Fruit fly (Drosophila melanogaster) whole organism, embryonic: ENCODE data around the gene CG34451.

Experiments used
- Adf1 ChIP-seq: fragments of 200-800 bp; sonication (Bioruptor generic); IDR thresholded peaks from 2 replicates; pipeline ENCODE4 v1.3.6; 2022; ENCODE audit warnings: missing biosample characterization, missing genetic modification characterization
- Blimp-1 ChIP-seq: fragments of 200-800 bp; sonication (Bioruptor generic); optimal IDR thresholded peaks from 3 replicates; lab custom pipeline; 2018; ENCODE audit warnings: missing biosample characterization, missing genetic modification characterization, mild to moderate bottlenecking, moderate library complexity, missing genetic modification reagents
- CG10543 ChIP-seq: fragments of 200-800 bp; sonication (Bioruptor generic); optimal IDR thresholded peaks from 3 replicates; lab custom pipeline; 2017; ENCODE audit warnings: missing biosample characterization, mild to moderate bottlenecking, missing genetic modification characterization, moderate library complexity
- CG10654 ChIP-seq: fragments of 200-800 bp; sonication (Bioruptor generic); optimal IDR thresholded peaks from 2 replicates; lab custom pipeline; 2016; ENCODE audit warnings: missing biosample characterization, missing genetic modification characterization
- CG12942 ChIP-seq: fragments of 200-800 bp; sonication (Bioruptor generic); optimal IDR thresholded peaks from 3 replicates; lab custom pipeline; 2016; ENCODE audit warnings: missing biosample characterization, missing genetic modification characterization
- CG14965 ChIP-seq: fragments of 200-800 bp; sonication (Bioruptor generic); optimal IDR thresholded peaks from 2 replicates; lab custom pipeline; 2016; ENCODE audit warnings: missing biosample characterization, missing genetic modification characterization, borderline replicate concordance
- CG15011 ChIP-seq: fragments of 200-800 bp; sonication (Bioruptor generic); optimal IDR thresholded peaks from 3 replicates; lab custom pipeline; 2018; ENCODE audit warnings: missing biosample characterization, mild to moderate bottlenecking, missing genetic modification characterization
- CG17186 ChIP-seq: fragments of 200-800 bp; sonication (Bioruptor generic); optimal IDR thresholded peaks from 3 replicates; lab custom pipeline; 2017; ENCODE audit warnings: missing biosample characterization, missing genetic modification reagents, missing genetic modification characterization
- CG17361 ChIP-seq: fragments of 200-800 bp; sonication (Bioruptor generic); IDR thresholded peaks from 3 replicates; pipeline ENCODE4 v1.3.6; 2022; ENCODE audit warnings: missing biosample characterization, missing genetic modification characterization
- CG18619 ChIP-seq: fragments of 200-800 bp; sonication (Bioruptor generic); optimal IDR thresholded peaks from 3 replicates; lab custom pipeline; 2017; ENCODE audit warnings: missing biosample characterization, mild to moderate bottlenecking, missing genetic modification characterization
- CG2678 ChIP-seq: fragments of 200-800 bp; sonication (Bioruptor generic); optimal IDR thresholded peaks from 3 replicates; lab custom pipeline; 2019; ENCODE audit warnings: missing biosample characterization, mild to moderate bottlenecking, missing genetic modification characterization, moderate library complexity
- CG31388 ChIP-seq: fragments of 200-800 bp; sonication (Bioruptor generic); optimal IDR thresholded peaks from 2 replicates; lab custom pipeline; 2016; ENCODE audit warnings: missing biosample characterization, missing genetic modification characterization
- CG34376 ChIP-seq: fragments of 200-800 bp; sonication (Bioruptor generic); optimal IDR thresholded peaks from 2 replicates; lab custom pipeline; 2018; ENCODE audit warnings: missing biosample characterization, mild to moderate bottlenecking, missing genetic modification characterization
- CG4617 ChIP-seq: fragments of 200-800 bp; sonication (Bioruptor generic); optimal IDR thresholded peaks from 3 replicates; lab custom pipeline; 2016; ENCODE audit warnings: missing biosample characterization, missing genetic modification characterization, borderline replicate concordance
- CG7839 ChIP-seq: fragments of 200-800 bp; sonication (Bioruptor generic); optimal IDR thresholded peaks from 3 replicates; lab custom pipeline; 2018; ENCODE audit warnings: missing biosample characterization, mild to moderate bottlenecking, missing genetic modification characterization, moderate library complexity
- CG7987 ChIP-seq: fragments of 200-800 bp; sonication (Bioruptor generic); optimal IDR thresholded peaks from 2 replicates; lab custom pipeline; 2018; ENCODE audit warnings: missing biosample characterization, mild to moderate bottlenecking, missing genetic modification characterization, moderate library complexity
- CG8478 ChIP-seq: fragments of >200 bp; optimal IDR thresholded peaks from 2 replicates; lab custom pipeline; 2018
- CoRest ChIP-seq: fragments of 200-800 bp; sonication (Bioruptor generic); optimal IDR thresholded peaks from 3 replicates; lab custom pipeline; 2018; ENCODE audit warnings: missing biosample characterization, mild to moderate bottlenecking, missing genetic modification characterization, moderate library complexity
- D19B ChIP-seq: fragments of 200-800 bp; sonication (Bioruptor generic); optimal IDR thresholded peaks from 2 replicates; lab custom pipeline; 2017; ENCODE audit warnings: missing biosample characterization, mild to moderate bottlenecking, missing genetic modification characterization
- Elba2 ChIP-seq: fragments of 200-800 bp; sonication (Bioruptor generic); optimal IDR thresholded peaks from 3 replicates; lab custom pipeline; 2016; ENCODE audit warnings: missing biosample characterization, missing genetic modification characterization
- Fer1 ChIP-seq: fragments of 200-800 bp; sonication (Bioruptor generic); optimal IDR thresholded peaks from 2 replicates; lab custom pipeline; 2017; ENCODE audit warnings: missing biosample characterization, mild to moderate bottlenecking, missing genetic modification characterization
- Hmx ChIP-seq: fragments of 200-800 bp; sonication (Bioruptor generic); optimal IDR thresholded peaks from 2 replicates; lab custom pipeline; 2016; ENCODE audit warnings: missing biosample characterization, missing genetic modification characterization
- Hr3 ChIP-seq: fragments of 200-800 bp; sonication (Bioruptor generic); optimal IDR thresholded peaks from 3 replicates; lab custom pipeline; 2016; ENCODE audit warnings: missing biosample characterization, missing genetic modification characterization
- Kr ChIP-seq: fragments of 200-800 bp; sonication (Bioruptor generic); optimal IDR thresholded peaks from 2 replicates; lab custom pipeline; 2017; ENCODE audit warnings: missing biosample characterization, mild to moderate bottlenecking, missing genetic modification characterization
- Myb ChIP-seq: fragments of 200-800 bp; sonication (Bioruptor generic); optimal IDR thresholded peaks from 2 replicates; lab custom pipeline; 2016; ENCODE audit warnings: missing biosample characterization, missing genetic modification characterization
- Nf-YB ChIP-seq: fragments of 200-800 bp; sonication (Bioruptor generic); optimal IDR thresholded peaks from 3 replicates; lab custom pipeline; 2019; ENCODE audit warnings: missing biosample characterization, mild to moderate bottlenecking, missing genetic modification characterization, moderate library complexity
- Nf-YC ChIP-seq: fragments of 200-800 bp; optimal IDR thresholded peaks from 3 replicates; lab custom pipeline; 2019; ENCODE audit warnings: missing biosample characterization, mild to moderate bottlenecking, missing genetic modification characterization, moderate library complexity
- Sox100B ChIP-seq: fragments of 200-800 bp; sonication (Bioruptor generic); optimal IDR thresholded peaks from 3 replicates; lab custom pipeline; 2018; ENCODE audit warnings: missing biosample characterization, mild to moderate bottlenecking, missing genetic modification characterization
- Stat92E ChIP-seq, 3 experiments: fragments of >200 bp in 2 of 3; fragments of 200-800 bp in 1 of 3; sonication (Bioruptor generic) in 1 of 3; optimal IDR thresholded peaks; 2 replicates each; lab custom pipeline; 2017 to 2019; ENCODE audit warnings: missing biosample characterization in 3 of 3, missing genetic modification characterization in 3 of 3, mild to moderate bottlenecking in 1 of 3, moderate library complexity in 1 of 3
- ab ChIP-seq: fragments of 200-800 bp; sonication (Bioruptor generic); optimal IDR thresholded peaks from 2 replicates; lab custom pipeline; 2016; ENCODE audit warnings: missing biosample characterization, missing genetic modification characterization
- aop ChIP-seq: fragments of 200-800 bp; sonication (Bioruptor generic); IDR thresholded peaks from 2 replicates; pipeline ENCODE4 v1.3.6; 2022; ENCODE audit warnings: missing biosample characterization, missing genetic modification characterization
- ap ChIP-seq: fragments of 200-800 bp; sonication (Bioruptor generic); IDR thresholded peaks from 2 replicates; pipeline ENCODE4 v1.3.6; 2022; ENCODE audit warnings: missing biosample characterization, missing genetic modification characterization
- chif ChIP-seq, 2 experiments: fragments of 200-800 bp; sonication (Bioruptor generic); optimal IDR thresholded peaks; 3 replicates each; lab custom pipeline; 2016; ENCODE audit warnings: missing biosample characterization in 2 of 2, missing genetic modification characterization in 2 of 2
- dimm ChIP-seq: fragments of 200-800 bp; sonication (Bioruptor generic); IDR thresholded peaks from 2 replicates; pipeline ENCODE4 v1.3.6; 2022; ENCODE audit warnings: missing biosample characterization, missing genetic modification characterization
- dmrt99B ChIP-seq: fragments of 200-800 bp; sonication (Bioruptor generic); optimal IDR thresholded peaks from 2 replicates; lab custom pipeline; 2018; ENCODE audit warnings: missing biosample characterization, mild to moderate bottlenecking, missing genetic modification characterization, moderate library complexity
- en ChIP-seq: fragments of 200-800 bp; sonication (Bioruptor generic); optimal IDR thresholded peaks from 2 replicates; lab custom pipeline; 2016; ENCODE audit warnings: missing biosample characterization, missing genetic modification characterization
- hbn ChIP-seq: fragments of 200-800 bp; sonication (Bioruptor generic); IDR thresholded peaks from 2 replicates; pipeline ENCODE4 v1.3.6; 2022; ENCODE audit warnings: missing biosample characterization, missing genetic modification characterization; ENCODE audit not compliant: partially characterized antibody
- ken ChIP-seq: fragments of 200-800 bp; sonication (Bioruptor generic); IDR thresholded peaks from 3 replicates; pipeline ENCODE4 v1.3.6; 2022; ENCODE audit warnings: missing biosample characterization, missing genetic modification characterization
- lilli ChIP-seq: fragments of 200-800 bp; sonication (Bioruptor generic); optimal IDR thresholded peaks from 3 replicates; lab custom pipeline; 2016; ENCODE audit warnings: missing biosample characterization, missing genetic modification characterization
- odd ChIP-seq: fragments of 200-800 bp; sonication (Bioruptor generic); optimal IDR thresholded peaks from 2 replicates; lab custom pipeline; 2017; ENCODE audit warnings: missing biosample characterization, mild to moderate bottlenecking, missing genetic modification characterization
- phol ChIP-seq: fragments of 200-800 bp; sonication (Bioruptor generic); optimal IDR thresholded peaks from 3 replicates; lab custom pipeline; 2018; ENCODE audit warnings: missing biosample characterization, mild to moderate bottlenecking, missing genetic modification characterization, moderate library complexity
- pita ChIP-seq: fragments of 200-800 bp; sonication (Bioruptor generic); optimal IDR thresholded peaks from 2 replicates; lab custom pipeline; 2017; ENCODE audit warnings: missing biosample characterization, mild to moderate bottlenecking, missing genetic modification characterization
- repo ChIP-seq: fragments of 200-800 bp; sonication (Bioruptor generic); optimal IDR thresholded peaks from 2 replicates; lab custom pipeline; 2016; ENCODE audit warnings: missing biosample characterization, missing genetic modification characterization
- sens ChIP-seq: fragments of 200-800 bp; sonication (Bioruptor generic); peaks from one replicate; lab custom pipeline; 2016; ENCODE audit warnings: missing biosample characterization, missing genetic modification characterization
- sima ChIP-seq: fragments of 200-800 bp; sonication (Bioruptor generic); optimal IDR thresholded peaks from 2 replicates; lab custom pipeline; 2016; ENCODE audit warnings: missing biosample characterization, missing genetic modification characterization
- sr ChIP-seq: fragments of 200-800 bp; sonication (Bioruptor generic); IDR thresholded peaks from 3 replicates; pipeline ENCODE4 v1.3.6; 2022; ENCODE audit warnings: missing biosample characterization, missing genetic modification characterization
- trh ChIP-seq: fragments of 200-800 bp; sonication (Bioruptor generic); optimal IDR thresholded peaks from 2 replicates; lab custom pipeline; 2016; ENCODE audit warnings: missing biosample characterization, missing genetic modification characterization
- twi ChIP-seq: fragments of 200-800 bp; optimal IDR thresholded peaks from 2 replicates; lab custom pipeline; 2019; ENCODE audit warnings: missing biosample characterization, mild to moderate bottlenecking, missing genetic modification characterization, moderate library complexity
- vfl ChIP-seq: fragments of 200-800 bp; sonication (Bioruptor generic); optimal IDR thresholded peaks from 2 replicates; lab custom pipeline; 2016; ENCODE audit warnings: missing biosample characterization, missing genetic modification characterization
- wdn ChIP-seq: fragments of 200-800 bp; sonication (Bioruptor generic); IDR thresholded peaks from 2 replicates; pipeline ENCODE4 v1.3.6; 2022; ENCODE audit warnings: missing biosample characterization, missing genetic modification characterization
- zfh1 ChIP-seq: fragments of 200-800 bp; sonication (Bioruptor generic); IDR thresholded peaks from 3 replicates; pipeline ENCODE4 v1.3.6; 2022; ENCODE audit warnings: missing biosample characterization, missing genetic modification characterization

The CG34451 gene

DNA sequence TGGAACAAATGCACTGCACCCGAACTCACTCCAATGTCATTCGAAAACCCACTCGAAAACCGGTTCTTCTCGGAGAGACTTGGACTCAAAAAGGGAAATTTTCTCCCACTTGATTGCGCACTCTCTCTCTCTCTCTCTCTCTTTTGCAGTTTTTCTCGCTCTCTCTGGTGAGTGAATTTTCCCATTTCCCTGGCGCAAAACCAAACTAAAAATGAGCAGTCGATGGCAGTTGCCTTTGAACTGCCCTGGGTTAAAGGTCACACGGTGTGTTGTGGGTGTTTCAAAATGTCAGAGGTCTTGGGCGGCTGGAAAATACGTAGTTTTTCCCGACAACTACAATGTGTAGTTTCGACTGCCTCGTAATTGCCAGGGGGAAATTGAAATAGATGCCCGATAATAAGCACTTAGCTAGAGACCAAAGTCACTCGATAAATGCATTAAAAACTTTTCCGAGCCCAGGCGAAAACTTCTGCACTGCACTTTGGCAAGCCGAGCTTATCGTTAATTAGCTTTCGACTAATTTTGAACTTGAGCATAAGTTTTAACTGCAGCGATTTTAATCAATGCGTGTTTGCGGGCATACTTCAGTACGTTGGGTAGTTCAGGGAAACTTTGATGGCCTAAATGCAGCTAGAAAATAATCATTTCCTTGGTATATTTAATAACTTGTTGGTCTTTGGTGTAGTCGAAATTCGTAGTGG is 37.6 kb upstream of the CG34451 start (continued):
- TF ChIP-seq CG10543 (GFP tag; lab: Kevin White, UChicago) (no peak), repo (no peak), sima (GFP tag; lab: Kevin White, UChicago) (no peak), CG18619 (GFP tag; lab: Kevin White, UChicago) (no peak), CG31388 (no peak), Hmx (GFP tag; lab: Kevin White, UChicago) (no peak), pita (no peak), CG2678 (tag; lab: Kevin White, UChicago) (peak; percentile 0), dmrt99B (tag; lab: Kevin White, UChicago) (no peak), Elba2 (GFP tag; lab: Kevin White, UChicago) (no peak), Sox100B (GFP tag; lab: Kevin White, UChicago) (no peak), CG7839 (no peak), en (GFP tag; lab: Kevin White, UChicago) (no peak), ab (no peak), CG15011 (GFP tag; lab: Kevin White, UChicago) (no peak), sr (0 out of 3 replicates have a peak, but pooled peaks have one; percentile 43), twi (tag; lab: Kevin White, UChicago) (peak; percentile 8), sens (GFP tag; lab: Kevin White, UChicago) (peak; percentile 85), D19B (GFP tag; lab: Kevin White, UChicago) (no peak), Adf1 (GFP tag; lab: Robert Waterston, UW) (no peak), CG12942 (GFP tag; lab: Kevin White, UChicago) (no peak), CG8478 (lab: Kevin White, UChicago) (no peak), Stat92E (GFP tag; optimal IDR thresholded peaks at IDR 0.05; lab: Kevin White, UChicago) (peak in 1 of 3 experiments; percentile 69), wdn (GFP tag; lab: Robert Waterston, UW) (no peak), phol (tag; lab: Kevin White, UChicago) (no peak), Myb (GFP tag; lab: Kevin White, UChicago) (no peak), CG14965 (GFP tag; lab: Kevin White, UChicago) (no peak), odd (GFP tag; lab: Kevin White, UChicago) (no peak), Kr (GFP tag; lab: Kevin White, UChicago) (no peak), Fer1 (GFP tag; lab: Kevin White, UChicago) (no peak), CoRest (tag; lab: Kevin White, UChicago) (no peak), Nf-YC (tag; lab: Kevin White, UChicago) (no peak), ken (GFP tag; lab: Robert Waterston, UW) (no peak), Hr3 (GFP tag; lab: Kevin White, UChicago) (no peak), trh (no peak), CG17186 (no peak), aop (GFP tag; lab: Robert Waterston, UW) (no peak), hbn (GFP tag; lab: Robert Waterston, UW) (peak; percentile 19; the same call in 1 of the 2 replicates), CG10654 (no peak), zfh1 (GFP tag; lab: Robert Waterston, UW) (peak; percentile 11; the same call in 1 of the 3 replicates), lilli (no peak), ap (GFP tag; lab: Robert Waterston, UW) (no peak), dimm (no peak), CG17361 (GFP tag; lab: Robert Waterston, UW) (no peak), CG4617 (GFP tag; lab: Kevin White, UChicago) (no peak), CG7987 (no peak), CG34376 (GFP tag; lab: Kevin White, UChicago) (no peak), Nf-YB (GFP tag; lab: Kevin White, UChicago) (peak; percentile 4), Blimp-1 (GFP tag; lab: Kevin White, UChicago) (no peak), vfl (GFP tag; lab: Kevin White, UChicago) (no peak), chif (GFP tag; optimal IDR thresholded peaks at IDR 0.05; lab: Kevin White, UChicago) (peak in 1 of 2 experiments; percentile 29)
